Worm (Caenorhabditis elegans): ENCODE data around the gene coq-6.
"Not testable (repeated sequence)": the region's sequence is repeated elsewhere in the genome, so short reads cannot be mapped to it uniquely, and the experiment has no call there.

The coq-6 gene

DNA sequence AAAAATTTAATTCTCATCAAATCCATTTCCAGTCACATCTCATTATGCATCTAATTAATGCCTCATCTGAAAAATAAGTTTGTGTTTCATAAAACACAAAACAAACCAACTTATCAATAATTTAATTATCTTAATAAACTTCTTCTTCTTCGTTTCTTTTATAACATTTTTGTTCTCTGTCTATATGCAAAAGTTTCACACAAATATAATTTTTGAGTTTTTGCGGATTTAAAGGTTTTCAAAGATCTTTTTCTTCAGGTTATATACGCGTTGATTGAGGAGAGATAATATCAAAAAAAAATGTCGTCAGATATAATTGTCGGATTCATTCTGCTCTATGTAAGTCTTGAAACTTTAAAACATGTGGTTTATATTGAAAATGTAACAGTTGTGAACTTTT, 13.1 kb downstream of the coq-6 start, which contains the start of gene srx-47:
Gene srx-47 (plus strand): TSS at position 301 of the 400 bp plus-strand sequence.
- TF ChIP-seq dao-5 (tag; optimal IDR thresholded peaks at IDR 0.05) = no peak
- no peak for TF ChIP-seq W03F9.2 (tag; optimal IDR thresholded peaks at IDR 0.05)
- TF ChIP-seq him-1 (tag; optimal IDR thresholded peaks at IDR 0.05) = no peak

DNA sequence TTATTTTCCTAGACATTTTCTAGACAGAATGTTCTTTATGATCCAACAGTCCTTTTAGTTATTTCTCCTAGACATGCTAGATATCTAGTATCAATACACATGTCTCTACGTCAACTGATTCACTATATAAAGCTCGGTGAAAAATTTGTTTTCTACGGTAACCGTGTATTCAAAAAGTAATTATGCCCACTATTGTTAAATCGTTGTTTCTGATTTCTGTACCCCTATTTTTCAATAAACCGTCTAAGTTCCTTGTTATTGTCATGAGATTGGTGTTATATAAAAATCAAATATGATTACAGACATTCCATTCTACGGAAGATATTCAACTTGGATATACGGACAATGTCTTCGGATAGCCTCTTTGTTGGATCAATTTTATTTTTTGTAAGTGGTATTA, 16.4 kb downstream of the coq-6 start, which contains the start of gene srx-46:
Gene srx-46 (plus strand): TSS at position 301 of the 400 bp plus-strand sequence.
- TF ChIP-seq dao-5 (tag; optimal IDR thresholded peaks at IDR 0.05) = no peak

DNA sequence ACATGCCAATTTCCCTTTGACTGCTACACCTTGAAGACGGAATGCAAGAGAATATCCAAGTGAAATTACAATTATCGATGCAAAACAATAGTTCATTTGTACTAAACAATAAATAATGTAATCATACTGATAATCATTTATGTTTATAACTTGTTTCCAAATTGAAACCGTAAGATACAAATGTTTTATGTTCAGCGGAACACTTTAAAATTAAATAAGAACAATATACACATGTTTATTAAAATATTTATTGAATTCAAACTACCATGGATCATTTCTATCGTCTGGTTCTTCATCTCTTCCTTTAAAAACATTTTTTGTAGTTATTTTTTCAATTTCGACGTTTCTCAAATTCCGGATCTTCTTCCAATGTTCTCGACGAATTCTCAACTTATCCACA, 18.8 kb downstream of the coq-6 start, which contains the start of gene ttr-40:
Gene ttr-40 (minus strand): TSS at position 101 of the 400 bp plus-strand sequence.
- TF ChIP-seq him-1 (tag; optimal IDR thresholded peaks at IDR 0.05) (no peak), dao-5 (tag; optimal IDR thresholded peaks at IDR 0.05) (no peak), W03F9.2 (tag; optimal IDR thresholded peaks at IDR 0.05) (no peak)

DNA sequence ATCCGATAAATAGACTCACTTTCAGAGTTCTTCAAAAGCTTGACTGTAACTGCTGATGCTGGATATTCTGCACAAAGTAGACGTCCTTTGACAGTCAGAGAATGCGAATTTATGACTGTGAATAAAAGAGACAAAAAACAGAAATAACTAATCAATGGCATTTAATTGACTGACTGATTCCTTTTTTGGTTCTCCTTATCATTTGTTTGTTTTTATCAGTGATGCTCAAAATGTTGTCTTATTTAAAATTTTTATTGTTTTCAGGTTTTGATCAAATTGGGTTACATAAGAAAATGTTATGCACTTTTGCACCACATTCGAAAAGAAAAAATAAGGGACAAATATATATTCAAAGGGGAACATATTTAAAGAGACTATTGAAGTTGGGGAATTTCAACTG, 19.8 kb downstream of the coq-6 start, which contains the start of gene ttr-49:
Gene ttr-49 (minus strand): TSS at position 171 of the 400 bp plus-strand sequence.
- no peak for TF ChIP-seq dao-5 (tag; optimal IDR thresholded peaks at IDR 0.05)
- TF ChIP-seq him-1 (tag; optimal IDR thresholded peaks at IDR 0.05) = no peak
- TF ChIP-seq W03F9.2 (tag; optimal IDR thresholded peaks at IDR 0.05) = no peak

DNA sequence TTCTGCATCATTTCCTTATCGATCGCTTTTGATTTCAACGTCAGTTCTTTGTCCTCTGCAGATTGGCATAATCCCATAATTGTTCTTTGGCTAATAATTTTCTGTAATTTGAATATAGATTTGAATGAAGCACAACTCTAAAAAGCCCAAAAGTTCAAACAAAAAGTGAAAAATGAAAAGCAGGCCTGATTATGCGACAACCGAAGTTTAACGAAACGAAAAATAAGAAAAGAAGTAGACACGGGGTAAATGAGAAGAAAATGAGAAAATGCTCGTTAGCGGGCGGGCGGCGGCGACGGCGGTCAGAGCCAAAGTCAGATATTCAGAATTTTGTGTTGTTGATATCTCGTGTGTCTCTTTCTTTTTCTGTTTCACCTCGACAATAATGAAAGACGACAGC, 23.1 kb downstream of the coq-6 start, which contains the start of gene gpa-3:
Gene gpa-3 (minus strand): TSS at position 101 of the 400 bp plus-strand sequence.
- TF ChIP-seq W03F9.2 (tag; optimal IDR thresholded peaks at IDR 0.05) = no peak
- TF ChIP-seq dao-5 (tag; optimal IDR thresholded peaks at IDR 0.05) = no peak
- no peak for TF ChIP-seq him-1 (tag; optimal IDR thresholded peaks at IDR 0.05)

DNA sequence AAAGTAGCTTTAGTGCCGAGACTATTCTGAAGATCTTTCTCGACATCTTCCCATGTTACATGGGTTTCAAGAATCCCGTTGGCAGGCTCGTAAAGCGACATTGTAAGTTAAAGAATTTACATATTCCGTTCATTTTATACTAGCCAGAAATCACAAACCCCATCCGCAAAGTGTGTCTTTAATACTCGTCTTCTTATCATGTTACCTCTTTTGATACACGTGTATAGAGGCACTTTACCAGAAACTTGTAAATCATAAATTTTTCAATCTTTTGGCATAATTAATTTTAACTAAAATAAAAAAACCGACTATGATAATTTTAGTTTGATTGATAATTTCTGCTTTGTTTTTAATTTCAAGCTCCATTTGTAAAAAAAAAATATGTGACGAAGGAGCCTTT, 34.4 kb downstream of the coq-6 start, which contains the start of gene E02C12.6:
Gene E02C12.6 (minus strand): TSS at position 101 of the 400 bp plus-strand sequence.
- TF ChIP-seq dao-5 (tag; optimal IDR thresholded peaks at IDR 0.05) (no peak), W03F9.2 (tag; optimal IDR thresholded peaks at IDR 0.05) (no peak), him-1 (tag; optimal IDR thresholded peaks at IDR 0.05) (no peak)

DNA sequence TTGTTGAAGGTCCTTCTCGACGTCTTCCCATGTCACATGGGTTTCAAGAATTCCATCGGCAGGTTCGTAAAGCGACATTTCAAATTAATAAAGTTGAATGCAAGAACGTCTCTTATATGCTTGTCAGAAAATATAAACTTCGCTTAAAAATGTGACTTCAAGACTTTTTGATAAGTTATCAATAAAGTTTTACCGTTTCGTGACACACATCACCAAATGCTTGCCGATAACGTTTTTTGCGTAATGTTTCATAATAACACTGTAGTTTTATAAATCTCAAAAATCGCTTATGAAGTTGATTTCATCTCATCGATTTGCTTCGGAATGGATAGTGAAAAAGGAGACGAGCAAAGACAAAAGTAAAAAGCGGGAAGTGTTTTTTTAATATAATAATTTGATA, 36.9 kb downstream of the coq-6 start, which contains the start of gene E02C12.8:
Gene E02C12.8 (minus strand): TSS at position 141 of the 400 bp plus-strand sequence.
- TF ChIP-seq W03F9.2 (tag; optimal IDR thresholded peaks at IDR 0.05) (no peak), him-1 (tag; optimal IDR thresholded peaks at IDR 0.05) (no peak), dao-5 (tag; optimal IDR thresholded peaks at IDR 0.05) (no peak)

DNA sequence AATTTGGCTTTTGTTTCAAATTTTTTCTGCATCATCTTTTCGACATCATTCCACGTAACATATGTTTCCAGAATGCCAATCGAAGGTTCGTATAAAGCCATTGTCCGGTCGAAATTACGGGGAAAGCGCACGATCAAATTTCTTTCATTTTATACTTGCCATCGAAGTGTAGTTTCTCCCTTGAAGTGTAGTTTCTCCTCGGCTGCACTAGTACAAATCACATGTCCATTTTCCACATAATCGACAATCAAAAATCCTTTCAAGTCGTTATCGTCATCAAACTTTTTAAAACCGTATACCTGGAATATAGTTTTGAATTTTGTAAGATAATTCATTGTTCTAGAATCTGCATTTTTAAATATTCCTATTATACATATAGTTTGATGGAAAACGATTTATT, 38.8 kb downstream of the coq-6 start, which contains the start of gene E02C12.9:
Gene E02C12.9 (minus strand): TSS at position 101 of the 400 bp plus-strand sequence.
- TF ChIP-seq dao-5 (tag; optimal IDR thresholded peaks at IDR 0.05) (no peak), him-1 (tag; optimal IDR thresholded peaks at IDR 0.05) (no peak), W03F9.2 (tag; optimal IDR thresholded peaks at IDR 0.05) (no peak)

DNA sequence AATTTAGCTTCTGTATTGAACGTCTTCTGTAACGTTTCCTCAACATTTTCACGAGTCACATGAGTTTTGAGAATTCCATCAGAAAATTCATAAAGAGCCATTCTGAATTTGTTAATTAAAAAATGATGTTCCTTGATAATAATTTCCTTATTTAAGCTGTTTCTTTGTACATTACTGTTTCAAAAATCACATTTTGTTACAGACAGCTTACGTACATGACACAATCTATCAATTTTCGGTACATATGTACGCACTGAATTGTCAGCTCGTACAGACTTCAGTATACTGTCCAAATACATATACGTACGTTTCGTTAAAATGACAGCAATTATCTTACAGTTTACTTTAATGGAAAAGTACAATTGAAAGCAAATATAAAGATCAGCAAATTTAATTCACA, 39.9 kb downstream of the coq-6 start, which contains the start of gene E02C12.19:
Gene E02C12.19 (minus strand): TSS at position 101 of the 400 bp plus-strand sequence.
- no peak for TF ChIP-seq W03F9.2 (tag; optimal IDR thresholded peaks at IDR 0.05)
- TF ChIP-seq dao-5 (tag; optimal IDR thresholded peaks at IDR 0.05) = no peak
- no peak for TF ChIP-seq him-1 (tag; optimal IDR thresholded peaks at IDR 0.05)

DNA sequence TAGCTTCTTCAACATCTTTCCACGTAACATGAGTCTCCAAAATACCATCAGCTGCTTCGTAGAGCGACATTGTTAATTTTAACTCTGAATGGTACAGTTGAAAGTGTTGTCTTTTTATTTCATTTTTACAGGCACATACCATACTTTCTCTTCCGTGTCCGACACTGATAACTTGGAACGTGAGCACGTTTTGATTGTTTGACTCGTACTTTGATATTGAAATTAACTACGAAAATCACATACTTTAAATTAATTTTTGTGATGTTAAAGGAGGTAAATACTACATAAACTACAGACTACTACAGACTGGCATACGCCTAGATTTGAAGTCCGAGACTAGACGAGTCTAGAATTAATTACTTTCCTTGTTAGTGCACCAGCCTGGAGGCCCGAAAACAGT, 41.8 kb downstream of the coq-6 start, which contains the start of gene E02C12.10:
Gene E02C12.10 (minus strand): TSS at position 75 of the 400 bp plus-strand sequence.
- TF ChIP-seq W03F9.2 (tag; optimal IDR thresholded peaks at IDR 0.05) (no peak), him-1 (tag; optimal IDR thresholded peaks at IDR 0.05) (no peak), dao-5 (tag; optimal IDR thresholded peaks at IDR 0.05) (no peak)

DNA sequence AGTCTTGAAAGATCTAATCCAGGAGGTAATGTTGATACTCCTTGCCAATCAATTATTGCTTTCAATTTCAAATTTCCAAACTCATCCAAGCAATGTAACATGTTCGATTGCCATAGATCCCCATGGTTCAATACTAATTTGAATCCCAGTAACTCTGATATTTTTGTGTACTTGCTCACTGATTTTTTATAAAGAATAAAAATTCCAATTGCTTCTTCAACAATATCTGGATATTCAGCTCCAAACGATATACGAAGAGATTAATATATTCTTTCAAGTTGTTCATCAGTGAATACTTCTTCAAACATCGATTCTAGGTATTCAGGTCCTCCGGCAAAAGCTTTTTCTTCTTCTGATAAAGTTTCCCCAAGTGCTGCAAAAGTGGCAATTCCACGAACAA, 43.2 kb downstream of the coq-6 start, which contains the start of gene E02C12.11:
Gene E02C12.11 (minus strand): TSS at position 101 of the 400 bp plus-strand sequence.
- TF ChIP-seq dao-5, him-1, W03F9.2 (tag; optimal IDR thresholded peaks at IDR 0.05): not testable (repeated sequence)

DNA sequence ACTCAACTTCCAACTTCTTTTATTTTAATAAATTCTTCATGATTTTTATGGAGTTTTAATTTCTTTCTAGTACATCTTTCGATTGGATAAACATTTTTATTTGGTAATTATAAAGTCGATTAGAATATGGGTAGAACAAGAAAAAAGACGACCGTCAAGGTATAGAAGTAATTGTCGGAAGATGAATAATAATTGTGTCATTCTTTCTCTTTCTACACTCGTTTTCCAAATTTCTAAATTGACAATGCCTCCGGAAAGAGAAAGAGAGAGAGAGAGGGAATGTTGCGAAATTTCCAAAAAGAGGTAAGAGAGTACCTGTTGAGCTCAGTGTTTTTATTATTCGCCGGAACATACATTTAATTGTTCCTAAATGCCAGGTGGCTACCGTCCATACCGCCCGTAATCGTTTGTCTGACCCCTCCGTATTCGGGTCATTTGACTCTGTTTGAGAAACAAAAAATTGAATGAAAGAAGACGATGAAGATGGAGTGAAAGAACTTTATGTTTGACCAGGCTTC, 45.3 kb downstream of the coq-6 start, which contains the start of gene E02C12.12:
Gene E02C12.12 (minus strand): TSS at position 468 of the 518 bp plus-strand sequence.
- TF ChIP-seq W03F9.2 (tag; optimal IDR thresholded peaks at IDR 0.05) (no peak), him-1 (tag; optimal IDR thresholded peaks at IDR 0.05) (no peak), dao-5 (tag; optimal IDR thresholded peaks at IDR 0.05) (no peak)

DNA sequence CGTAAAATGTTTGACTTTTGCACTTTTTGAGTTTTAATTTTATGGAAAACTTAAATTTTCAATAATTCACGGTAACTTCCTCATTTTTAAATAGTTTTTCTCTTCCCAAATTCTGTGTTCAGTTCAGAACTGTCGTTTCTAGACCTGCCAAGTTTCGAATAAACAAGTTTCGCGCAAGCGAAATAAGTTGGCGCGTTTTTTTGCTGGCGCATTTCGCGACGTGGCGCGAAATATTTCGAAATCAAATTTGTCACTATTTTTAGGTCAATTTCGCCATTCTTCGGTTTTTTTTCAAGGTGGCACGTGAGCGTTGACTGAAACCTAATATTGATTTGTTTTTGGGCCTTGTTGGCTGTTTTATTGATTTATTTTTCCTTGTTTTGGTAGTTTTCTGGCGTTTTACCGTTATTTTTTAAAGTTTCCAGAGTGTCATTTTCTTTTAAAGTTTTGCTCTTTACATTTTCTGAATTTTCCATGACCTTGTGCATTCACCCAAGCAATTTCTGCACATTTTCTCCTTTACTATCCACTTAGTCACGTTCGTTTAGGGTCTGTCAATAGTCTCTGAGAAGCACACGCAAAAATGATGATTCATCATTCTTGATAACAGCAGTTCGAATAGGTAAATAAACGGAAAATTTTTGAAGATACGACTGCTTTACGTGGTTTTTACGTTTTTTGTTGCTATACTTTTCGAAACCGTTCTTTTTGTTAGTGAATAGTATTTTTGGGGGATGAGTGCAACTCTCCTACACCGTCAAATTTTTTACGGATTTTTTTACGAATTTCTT, 46.2 kb downstream of the coq-6 start:
- TF ChIP-seq W03F9.2 (tag; optimal IDR thresholded peaks at IDR 0.05) (peak; percentile 54), dao-5 (tag; optimal IDR thresholded peaks at IDR 0.05) (no peak)

DNA sequence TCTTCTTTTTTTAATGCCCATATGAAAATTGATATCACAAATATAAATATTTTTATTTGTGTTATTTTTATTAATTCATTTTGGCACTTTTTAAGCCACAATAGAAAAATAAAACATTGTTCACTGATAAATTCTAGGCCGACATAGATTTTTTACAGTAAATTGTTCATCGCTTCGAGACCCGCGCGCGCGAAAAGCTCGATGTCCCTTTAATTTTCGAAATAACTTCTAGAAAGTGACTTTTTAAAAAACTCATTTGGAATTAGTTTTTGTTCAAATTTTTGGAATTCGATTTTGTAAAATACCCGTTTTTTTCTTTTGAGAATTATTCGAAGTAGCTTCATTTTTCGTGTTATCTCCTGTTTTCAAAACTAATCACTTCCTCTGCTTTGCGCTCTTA, 47.8 kb downstream of the coq-6 start:
- TF ChIP-seq W03F9.2 (tag; optimal IDR thresholded peaks at IDR 0.05) = no peak
- TF ChIP-seq him-1 (tag; optimal IDR thresholded peaks at IDR 0.05) = no peak
- TF ChIP-seq dao-5 (tag; optimal IDR thresholded peaks at IDR 0.05) = no peak
